ENCODE assay signal across 1 fruit fly cellular context in the genomic region with DNA sequence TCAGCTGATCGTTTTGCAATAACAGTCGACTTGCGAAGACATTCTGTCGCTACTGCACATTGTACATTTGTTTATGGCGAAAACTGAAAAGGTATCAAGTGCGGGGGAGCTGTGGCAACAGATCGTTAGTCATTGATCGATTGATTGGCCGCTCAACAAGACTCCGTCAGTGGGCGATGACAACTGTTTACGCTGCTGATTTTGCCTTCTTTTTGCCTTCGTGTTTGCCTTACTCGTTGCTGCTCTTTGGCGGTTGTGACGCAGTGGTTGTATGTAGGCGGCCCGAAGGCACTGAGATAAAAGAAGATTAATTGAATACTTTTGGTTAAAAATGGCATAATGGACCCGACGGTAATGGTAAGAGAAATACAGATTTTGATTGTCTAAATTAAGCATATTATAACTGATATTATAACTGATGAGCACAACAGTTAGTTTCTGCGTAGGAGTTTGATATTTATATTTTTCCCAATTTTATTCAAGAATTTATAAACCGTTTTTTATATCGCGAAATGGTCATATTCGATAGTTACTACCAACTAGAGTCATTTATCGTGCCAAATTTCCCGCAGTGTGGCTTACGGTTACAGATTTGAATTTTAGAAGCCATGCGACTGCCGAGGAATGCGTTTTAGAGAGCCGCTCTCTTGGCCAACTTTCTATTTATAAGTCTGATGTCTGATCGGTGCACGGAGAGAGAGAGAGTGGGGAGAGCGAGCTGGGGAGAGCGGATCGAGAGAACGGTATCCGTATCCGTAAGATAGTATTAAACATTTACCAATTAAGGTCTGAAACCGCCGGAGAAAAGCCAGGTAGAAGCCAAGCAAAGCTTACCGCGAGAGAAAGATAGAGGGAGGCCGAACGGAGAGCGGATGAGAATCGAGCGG.
TF ChIP-seq lines count a peak whose summit lies in the region.

No protein-coding gene starts in this region.

TF ChIP-seq in whole organism, embryonic, 481 proteins besides CTCF, POLR2A, EP300 and RAD21 (continued from another document and continues in another):
- peak; percentile 2 for TF ChIP-seq wek (GFP tag; optimal IDR thresholded peaks at IDR 0.05; lab: Kevin White, UChicago)
- peak; percentile 56; the same call in 1 of the 2 replicates for TF ChIP-seq Gsc (GFP tag; IDR thresholded peaks at IDR 0.05; lab: Robert Waterston, UW)
- peak; percentile 56 to 66 for TF ChIP-seq chif (GFP tag; optimal IDR thresholded peaks at IDR 0.05; lab: Kevin White, UChicago)
- peak; percentile 92 for TF ChIP-seq nau (GFP tag; optimal IDR thresholded peaks at IDR 0.05; lab: Kevin White, UChicago)
- peak; percentile 47 for TF ChIP-seq Sry-δ (GFP tag; optimal IDR thresholded peaks at IDR 0.05; lab: Kevin White, UChicago)
- TF ChIP-seq Atf3 (GFP tag; optimal IDR thresholded peaks at IDR 0.05; lab: Kevin White, UChicago) = peak; percentile 28
- TF ChIP-seq CG17385 (GFP tag; optimal IDR thresholded peaks at IDR 0.05; lab: Kevin White, UChicago) = peak; percentile 82
- peak; percentile 48 for TF ChIP-seq CG12744 (GFP tag; optimal IDR thresholded peaks at IDR 0.05; lab: Kevin White, UChicago)
- TF ChIP-seq PHDP (tag; optimal IDR thresholded peaks at IDR 0.05; lab: Kevin White, UChicago) = peak; percentile 93
- peak; percentile 86 for TF ChIP-seq CG32772 (GFP tag; IDR thresholded peaks at IDR 0.05; lab: Robert Waterston, UW)
- TF ChIP-seq maf-S (GFP tag; optimal IDR thresholded peaks at IDR 0.05; lab: Kevin White, UChicago) = no peak
- peak; percentile 87 for TF ChIP-seq CG12155 (GFP tag; optimal IDR thresholded peaks at IDR 0.05; lab: Kevin White, UChicago)
- peak; percentile 43 for TF ChIP-seq Ets97D (GFP tag; optimal IDR thresholded peaks at IDR 0.05; lab: Kevin White, UChicago)
- peak; percentile 91 for TF ChIP-seq ATbp (GFP tag; optimal IDR thresholded peaks at IDR 0.05; lab: Kevin White, UChicago)
- peak; percentile 79 for TF ChIP-seq D19B (GFP tag; optimal IDR thresholded peaks at IDR 0.05; lab: Kevin White, UChicago)
- peak; percentile 79 for TF ChIP-seq Rx (GFP tag; IDR thresholded peaks at IDR 0.05; lab: Robert Waterston, UW)
- peak; percentile 22 for TF ChIP-seq crc (GFP tag; optimal IDR thresholded peaks at IDR 0.05; lab: Kevin White, UChicago)
- peak; percentile 63; the same call in 1 of the 2 replicates for TF ChIP-seq CG13287 (GFP tag; IDR thresholded peaks at IDR 0.05; lab: Robert Waterston, UW; ENCODE audit: partially characterized antibody)
- peak; percentile 39 for TF ChIP-seq CG12769 (tag; optimal IDR thresholded peaks at IDR 0.05; lab: Kevin White, UChicago)
- TF ChIP-seq lbe (GFP tag; optimal IDR thresholded peaks at IDR 0.05; lab: Kevin White, UChicago) = peak; percentile 49
- TF ChIP-seq CG1603 (tag; optimal IDR thresholded peaks at IDR 0.05; lab: Kevin White, UChicago) = peak; percentile 40
- TF ChIP-seq BEAF-32 (GFP tag; optimal IDR thresholded peaks at IDR 0.05; lab: Kevin White, UChicago) = no peak
- no peak for TF ChIP-seq CG7745 (tag; optimal IDR thresholded peaks at IDR 0.05; lab: Kevin White, UChicago)
- peak; percentile 78 for TF ChIP-seq CG5245 (GFP tag; optimal IDR thresholded peaks at IDR 0.05; lab: Kevin White, UChicago)
- TF ChIP-seq phol (tag; optimal IDR thresholded peaks at IDR 0.05; lab: Kevin White, UChicago) = peak; percentile 93
- TF ChIP-seq CG1024 (GFP tag; IDR thresholded peaks at IDR 0.05; lab: Robert Waterston, UW) = peak; percentile 44; the same call in 1 of the 2 replicates
- TF ChIP-seq klu (GFP tag; IDR thresholded peaks at IDR 0.05; lab: Robert Waterston, UW) = peak; percentile 83
- TF ChIP-seq vfl (GFP tag; optimal IDR thresholded peaks at IDR 0.05; lab: Kevin White, UChicago) = peak; percentile 51
- TF ChIP-seq Dp (GFP tag; optimal IDR thresholded peaks at IDR 0.05; lab: Kevin White, UChicago) = peak; percentile 2
- peak; percentile 56 for TF ChIP-seq CG13123 (GFP tag; optimal IDR thresholded peaks at IDR 0.05; lab: Kevin White, UChicago)
- TF ChIP-seq CG11504 (tag; optimal IDR thresholded peaks at IDR 0.05; lab: Kevin White, UChicago) = peak; percentile 95
- peak; percentile 61 for TF ChIP-seq zf30C (GFP tag; optimal IDR thresholded peaks at IDR 0.05; lab: Kevin White, UChicago)
- peak; percentile 89 for TF ChIP-seq CG11695 (GFP tag; IDR thresholded peaks at IDR 0.05; lab: Robert Waterston, UW)
- TF ChIP-seq Blimp-1 (GFP tag; optimal IDR thresholded peaks at IDR 0.05; lab: Kevin White, UChicago) = peak; percentile 91
- TF ChIP-seq tio (GFP tag; optimal IDR thresholded peaks at IDR 0.05; lab: Kevin White, UChicago) = peak; percentile 90
- peak; percentile 66; the same call in 2 of the 3 replicates for TF ChIP-seq Doc3 (GFP tag; IDR thresholded peaks at IDR 0.05; lab: Robert Waterston, UW; ENCODE audit: partially characterized antibody)
- peak; percentile 59 for TF ChIP-seq CG8944 (GFP tag; optimal IDR thresholded peaks at IDR 0.05; lab: Kevin White, UChicago)
- TF ChIP-seq B-H2 (GFP tag; optimal IDR thresholded peaks at IDR 0.05; lab: Kevin White, UChicago) = peak; percentile 65
- no peak for TF ChIP-seq tll (GFP tag; optimal IDR thresholded peaks at IDR 0.05; lab: Kevin White, UChicago)
- TF ChIP-seq Aef1 (GFP tag; IDR thresholded peaks at IDR 0.05; lab: Robert Waterston, UW) = peak; percentile 79
- no peak for TF ChIP-seq ro (GFP tag; IDR thresholded peaks at IDR 0.05; lab: Robert Waterston, UW)
- TF ChIP-seq Poxn (GFP tag; IDR thresholded peaks at IDR 0.05; lab: Robert Waterston, UW) = peak; percentile 73
- peak; percentile 78 for TF ChIP-seq CG30431 (GFP tag; optimal IDR thresholded peaks at IDR 0.05; lab: Kevin White, UChicago)
- TF ChIP-seq Mes4 (GFP tag; optimal IDR thresholded peaks at IDR 0.05; lab: Kevin White, UChicago) = peak; percentile 38
- TF ChIP-seq Vsx1 (GFP tag; optimal IDR thresholded peaks at IDR 0.05; lab: Kevin White, UChicago) = peak; percentile 85
- TF ChIP-seq ttk (GFP tag; IDR thresholded peaks at IDR 0.05; lab: Robert Waterston, UW) = peak; percentile 80
- TF ChIP-seq Hand (GFP tag; optimal IDR thresholded peaks at IDR 0.05; lab: Kevin White, UChicago) = peak; percentile 66
- peak; percentile 76 for TF ChIP-seq CG3407 (GFP tag; optimal IDR thresholded peaks at IDR 0.05; lab: Kevin White, UChicago)
- TF ChIP-seq HLH3B (GFP tag; IDR thresholded peaks at IDR 0.05; lab: Robert Waterston, UW) = peak; percentile 81
- peak; percentile 61 for TF ChIP-seq CG3838 (GFP tag; optimal IDR thresholded peaks at IDR 0.05; lab: Kevin White, UChicago)
- peak; percentile 89 for TF ChIP-seq CG9437 (GFP tag; optimal IDR thresholded peaks at IDR 0.05; lab: Kevin White, UChicago)
- TF ChIP-seq zen2 (GFP tag; IDR thresholded peaks at IDR 0.05; lab: Robert Waterston, UW; ENCODE audit: partially characterized antibody) = peak; percentile 85
- peak; percentile 21 for TF ChIP-seq grn (GFP tag; optimal IDR thresholded peaks at IDR 0.05; lab: Kevin White, UChicago)
- TF ChIP-seq odd (GFP tag; optimal IDR thresholded peaks at IDR 0.05; lab: Kevin White, UChicago) = peak; percentile 85
- no peak for TF ChIP-seq mld (GFP tag; IDR thresholded peaks at IDR 0.05; lab: Robert Waterston, UW; ENCODE audit: partially characterized antibody)
- TF ChIP-seq CG2678 (tag; optimal IDR thresholded peaks at IDR 0.05; lab: Kevin White, UChicago) = peak; percentile 96
- TF ChIP-seq CG2875 (GFP tag; optimal IDR thresholded peaks at IDR 0.05; lab: Kevin White, UChicago) = peak; percentile 80
- peak; percentile 10 for TF ChIP-seq pros (GFP tag; optimal IDR thresholded peaks at IDR 0.05; lab: Kevin White, UChicago)
- peak; percentile 74 for TF ChIP-seq Deaf1 (tag; optimal IDR thresholded peaks at IDR 0.05; lab: Kevin White, UChicago)
- peak; percentile 62 for TF ChIP-seq CG10462 (GFP tag; optimal IDR thresholded peaks at IDR 0.05; lab: Kevin White, UChicago)
- TF ChIP-seq CG12071 (GFP tag; optimal IDR thresholded peaks at IDR 0.05; lab: Kevin White, UChicago) = peak; percentile 79
- TF ChIP-seq sna (GFP tag; IDR thresholded peaks at IDR 0.05; lab: Robert Waterston, UW; ENCODE audit: partially characterized antibody) = peak; percentile 79
- TF ChIP-seq Meics (GFP tag; optimal IDR thresholded peaks at IDR 0.05; lab: Kevin White, UChicago) = peak; percentile 92
- TF ChIP-seq CG7928 (GFP tag; optimal IDR thresholded peaks at IDR 0.05; lab: Kevin White, UChicago) = peak; percentile 62
- TF ChIP-seq dpn (GFP tag; optimal IDR thresholded peaks at IDR 0.05; lab: Kevin White, UChicago) = peak; percentile 72 to 88
- TF ChIP-seq C15 (GFP tag; IDR thresholded peaks at IDR 0.05; lab: Robert Waterston, UW) = peak; percentile 55; the same call in 1 of the 3 replicates
- peak; percentile 93 for TF ChIP-seq CG7839 (tag; optimal IDR thresholded peaks at IDR 0.05; lab: Kevin White, UChicago)
- peak; percentile 64 for TF ChIP-seq CG1792 (GFP tag; optimal IDR thresholded peaks at IDR 0.05; lab: Kevin White, UChicago)
- TF ChIP-seq zfh2 (GFP tag; optimal IDR thresholded peaks at IDR 0.05; lab: Kevin White, UChicago) = peak; percentile 71
- peak; percentile 62 for TF ChIP-seq YL-1 (GFP tag; optimal IDR thresholded peaks at IDR 0.05; lab: Kevin White, UChicago)
- no peak for TF ChIP-seq tna (GFP tag; IDR thresholded peaks at IDR 0.05; lab: Robert Waterston, UW; ENCODE audit: partially characterized antibody)
- TF ChIP-seq CG8359 (GFP tag; optimal IDR thresholded peaks at IDR 0.05; lab: Kevin White, UChicago; ENCODE audit: borderline replicate concordance) = peak; percentile 81
- peak; percentile 13 for TF ChIP-seq Bdp1 (GFP tag; optimal IDR thresholded peaks at IDR 0.05; lab: Kevin White, UChicago)
- TF ChIP-seq CG18599 (GFP tag; optimal IDR thresholded peaks at IDR 0.05; lab: Kevin White, UChicago) = peak; percentile 89
- peak; percentile 81 for TF ChIP-seq E2f1 (GFP tag; IDR thresholded peaks at IDR 0.05; lab: Robert Waterston, UW)
- TF ChIP-seq CG3163 (GFP tag; optimal IDR thresholded peaks at IDR 0.05; lab: Kevin White, UChicago) = no peak
- TF ChIP-seq otp (GFP tag; IDR thresholded peaks at IDR 0.05; lab: Robert Waterston, UW) = peak; percentile 56; the same call in 2 of the 3 replicates
- TF ChIP-seq row (GFP tag; IDR thresholded peaks at IDR 0.05; lab: Robert Waterston, UW) = peak; percentile 86
- TF ChIP-seq CG32767 (GFP tag; IDR thresholded peaks at IDR 0.05; lab: Robert Waterston, UW) = peak; percentile 91
- TF ChIP-seq croc (GFP tag; conservative IDR thresholded peaks at IDR 0.05; lab: Robert Waterston, UW) = peak; percentile 81
- peak; percentile 88 for TF ChIP-seq Rfx (GFP tag; IDR thresholded peaks at IDR 0.05; lab: Robert Waterston, UW)
- TF ChIP-seq CG9609 (GFP tag; optimal IDR thresholded peaks at IDR 0.05; lab: Kevin White, UChicago) = peak; percentile 56
- TF ChIP-seq GATAe (GFP tag; conservative IDR thresholded peaks at IDR 0.05; lab: Robert Waterston, UW) = peak; percentile 13; the same call in 1 of the 2 replicates
- peak; percentile 72; the same call in 2 of the 3 replicates for TF ChIP-seq Dbx (GFP tag; IDR thresholded peaks at IDR 0.05; lab: Robert Waterston, UW)
- peak; percentile 65 for TF ChIP-seq CG6765 (GFP tag; optimal IDR thresholded peaks at IDR 0.05; lab: Kevin White, UChicago)
- no peak for TF ChIP-seq D (optimal IDR thresholded peaks at IDR 0.05; lab: Kevin White, UChicago)
- TF ChIP-seq D (GFP tag; optimal IDR thresholded peaks at IDR 0.05; lab: Kevin White, UChicago) = peak; percentile 92
- peak; percentile 80 for TF ChIP-seq Dll (GFP tag; IDR thresholded peaks at IDR 0.05; lab: Robert Waterston, UW; ENCODE audit: partially characterized antibody)
- peak; percentile 32 for TF ChIP-seq Atf-2 (GFP tag; optimal IDR thresholded peaks at IDR 0.05; lab: Kevin White, UChicago)
- TF ChIP-seq Taf1 (GFP tag; IDR thresholded peaks at IDR 0.05; lab: Robert Waterston, UW) = peak; percentile 64
- TF ChIP-seq Hr51 (GFP tag; optimal IDR thresholded peaks at IDR 0.05; lab: Kevin White, UChicago) = peak; percentile 57 to 95
- peak; percentile 57 for TF ChIP-seq jumu (GFP tag; optimal IDR thresholded peaks at IDR 0.05; lab: Kevin White, UChicago)
- TF ChIP-seq CG10147 (GFP tag; optimal IDR thresholded peaks at IDR 0.05; lab: Kevin White, UChicago) = peak; percentile 94
- peak; percentile 90 for TF ChIP-seq Usf (GFP tag; optimal IDR thresholded peaks at IDR 0.05; lab: Kevin White, UChicago)
- TF ChIP-seq trh (GFP tag; optimal IDR thresholded peaks at IDR 0.05; lab: Kevin White, UChicago) = peak; percentile 68
- TF ChIP-seq fd64A (GFP tag; optimal IDR thresholded peaks at IDR 0.05; lab: Kevin White, UChicago) = peak; percentile 77
- TF ChIP-seq Xbp1 (GFP tag; optimal IDR thresholded peaks at IDR 0.05; lab: Kevin White, UChicago) = peak; percentile 90
- peak; percentile 93 for TF ChIP-seq CG10209 (GFP tag; optimal IDR thresholded peaks at IDR 0.05; lab: Kevin White, UChicago)
- TF ChIP-seq insv (GFP tag; optimal IDR thresholded peaks at IDR 0.05; lab: Kevin White, UChicago) = peak in 1 of 2 experiments; percentile 23
- peak; percentile 92 for TF ChIP-seq CG15269 (tag; optimal IDR thresholded peaks at IDR 0.05; lab: Kevin White, UChicago)
- peak; percentile 72 for TF ChIP-seq CG34224 (GFP tag; IDR thresholded peaks at IDR 0.05; lab: Robert Waterston, UW; ENCODE audit: partially characterized antibody)
- peak; percentile 69; the same call in 1 of the 2 replicates for TF ChIP-seq hbn (GFP tag; IDR thresholded peaks at IDR 0.05; lab: Robert Waterston, UW; ENCODE audit: partially characterized antibody)
- peak; percentile 63 for TF ChIP-seq emc (GFP tag; optimal IDR thresholded peaks at IDR 0.05; lab: Kevin White, UChicago)
- peak; percentile 93 for TF ChIP-seq grau (tag; optimal IDR thresholded peaks at IDR 0.05; lab: Kevin White, UChicago)
- peak; percentile 99 for TF ChIP-seq yki (optimal IDR thresholded peaks at IDR 0.05; lab: Kevin White, UChicago)
- peak; percentile 81 for TF ChIP-seq CG9817 (tag; optimal IDR thresholded peaks at IDR 0.05; lab: Kevin White, UChicago)
- TF ChIP-seq CG9727 (GFP tag; optimal IDR thresholded peaks at IDR 0.05; lab: Kevin White, UChicago) = peak; percentile 92
- TF ChIP-seq CG12104 (GFP tag; optimal IDR thresholded peaks at IDR 0.05; lab: Kevin White, UChicago) = peak; percentile 86
- peak; percentile 94 for TF ChIP-seq bcd (GFP tag; optimal IDR thresholded peaks at IDR 0.05; lab: Kevin White, UChicago)
- TF ChIP-seq exex (tag; optimal IDR thresholded peaks at IDR 0.05; lab: Kevin White, UChicago) = peak; percentile 16
- TF ChIP-seq CG33557 (GFP tag; optimal IDR thresholded peaks at IDR 0.05; lab: Kevin White, UChicago) = peak; percentile 47
- peak; percentile 71; the same call in 1 of the 2 replicates for TF ChIP-seq CG7372 (GFP tag; IDR thresholded peaks at IDR 0.05; lab: Robert Waterston, UW)
- no peak for TF ChIP-seq fd102C (GFP tag; optimal IDR thresholded peaks at IDR 0.05; lab: Kevin White, UChicago)
- no peak for TF ChIP-seq h (optimal IDR thresholded peaks at IDR 0.05; lab: Kevin White, UChicago)
- peak; percentile 81 for TF ChIP-seq CG12942 (GFP tag; optimal IDR thresholded peaks at IDR 0.05; lab: Kevin White, UChicago)
- peak; percentile 79 for TF ChIP-seq H2.0 (GFP tag; IDR thresholded peaks at IDR 0.05; lab: Robert Waterston, UW)
